Fruit fly (Drosophila melanogaster) whole organism, embryonic: Measurements from ENCODE around the gene Liprin-beta.

Experiments
- Asciz ChIP-seq: fragments of 200-800 bp; sonication (Bioruptor generic); optimal IDR thresholded peaks from 2 replicates; lab custom pipeline; 2017; ENCODE audit warnings: missing biosample characterization, mild to moderate bottlenecking, missing genetic modification characterization, missing genetic modification reagents
- B-H2 ChIP-seq: fragments of 200-800 bp; sonication (Bioruptor generic); optimal IDR thresholded peaks from 2 replicates; lab custom pipeline; 2018; ENCODE audit warnings: missing biosample characterization, mild to moderate bottlenecking, missing genetic modification characterization
- BtbVII ChIP-seq: fragments of 200-800 bp; sonication (Bioruptor generic); optimal IDR thresholded peaks from 3 replicates; lab custom pipeline; 2017; ENCODE audit warnings: missing biosample characterization, mild to moderate bottlenecking, missing genetic modification characterization
- CG1024 ChIP-seq: fragments of 200-800 bp; sonication (Bioruptor generic); IDR thresholded peaks from 2 replicates; pipeline ENCODE4 v1.3.6; 2022; ENCODE audit warnings: missing biosample characterization, missing genetic modification characterization
- CG10543 ChIP-seq: fragments of 200-800 bp; sonication (Bioruptor generic); optimal IDR thresholded peaks from 3 replicates; lab custom pipeline; 2017; ENCODE audit warnings: missing biosample characterization, mild to moderate bottlenecking, missing genetic modification characterization, moderate library complexity
- CG12104 ChIP-seq: fragments of 200-800 bp; sonication (Bioruptor generic); optimal IDR thresholded peaks from 3 replicates; lab custom pipeline; 2016; ENCODE audit warnings: missing biosample characterization, missing genetic modification characterization
- CG12155 ChIP-seq: fragments of 200-800 bp; sonication (Bioruptor generic); optimal IDR thresholded peaks from 3 replicates; lab custom pipeline; 2016; ENCODE audit warnings: missing biosample characterization, missing genetic modification characterization
- CG12659 ChIP-seq: fragments of 200-800 bp; sonication (Bioruptor generic); optimal IDR thresholded peaks from 3 replicates; lab custom pipeline; 2017; ENCODE audit warnings: mild to moderate bottlenecking, missing biosample characterization, missing genetic modification reagents, missing genetic modification characterization
- CG13775 ChIP-seq: fragments of 200-800 bp; sonication (Bioruptor generic); optimal IDR thresholded peaks from 3 replicates; lab custom pipeline; 2017; ENCODE audit warnings: missing biosample characterization, mild to moderate bottlenecking, missing genetic modification characterization
- CG14860 ChIP-seq: fragments of 200-800 bp; sonication (Bioruptor generic); IDR thresholded peaks from 3 replicates; pipeline ENCODE4 v1.3.6; 2022; ENCODE audit warnings: missing biosample characterization, missing genetic modification characterization; ENCODE audit not compliant: partially characterized antibody
- CG17568 ChIP-seq: fragments of 200-800 bp; sonication (Bioruptor generic); optimal IDR thresholded peaks from 2 replicates; lab custom pipeline; 2018; ENCODE audit warnings: missing biosample characterization, mild to moderate bottlenecking, missing genetic modification characterization, moderate library complexity
- CG17829 ChIP-seq: fragments of 200-800 bp; optimal IDR thresholded peaks from 2 replicates; lab custom pipeline; 2019; ENCODE audit warnings: missing biosample characterization, mild to moderate bottlenecking, missing genetic modification characterization, moderate library complexity
- CG1832 ChIP-seq: fragments of 200-800 bp; sonication (Bioruptor generic); optimal IDR thresholded peaks from 2 replicates; lab custom pipeline; 2017; ENCODE audit warnings: missing biosample characterization, mild to moderate bottlenecking, missing genetic modification characterization, inconsistent platforms
- CG2116 ChIP-seq: fragments of 200-800 bp; sonication (Bioruptor generic); optimal IDR thresholded peaks from 3 replicates; lab custom pipeline; 2018; ENCODE audit warnings: missing biosample characterization, mild to moderate bottlenecking, missing genetic modification characterization
- CG2712 ChIP-seq: fragments of 200-800 bp; optimal IDR thresholded peaks from 3 replicates; lab custom pipeline; 2019; ENCODE audit warnings: missing biosample characterization, mild to moderate bottlenecking, missing genetic modification characterization, moderate library complexity
- CG2889 ChIP-seq: fragments of 200-800 bp; sonication (Bioruptor generic); IDR thresholded peaks from 3 replicates; pipeline ENCODE4 v1.3.6; 2022; ENCODE audit warnings: missing biosample characterization, missing genetic modification characterization
- CG31365 ChIP-seq: fragments of 200-800 bp; sonication (Bioruptor generic); optimal IDR thresholded peaks from 2 replicates; lab custom pipeline; 2018; ENCODE audit warnings: missing biosample characterization, mild to moderate bottlenecking, missing genetic modification characterization
- CG33213 ChIP-seq: fragments of 200-800 bp; sonication (Bioruptor generic); optimal IDR thresholded peaks from 3 replicates; lab custom pipeline; 2016; ENCODE audit warnings: missing biosample characterization, missing genetic modification characterization
- CG6765 ChIP-seq: fragments of 200-800 bp; sonication (Bioruptor generic); optimal IDR thresholded peaks from 3 replicates; lab custom pipeline; 2017; ENCODE audit warnings: missing biosample characterization, mild to moderate bottlenecking, missing genetic modification characterization
- CG6813 ChIP-seq: fragments of 200-800 bp; sonication (Bioruptor generic); optimal IDR thresholded peaks from 2 replicates; lab custom pipeline; 2017; ENCODE audit warnings: missing biosample characterization, missing genetic modification characterization, mild to moderate bottlenecking, moderate library complexity, missing genetic modification reagents
- CG6854 ChIP-seq: fragments of 200-800 bp; sonication (Bioruptor generic); optimal IDR thresholded peaks from 3 replicates; lab custom pipeline; 2017; ENCODE audit warnings: missing biosample characterization, mild to moderate bottlenecking, missing genetic modification characterization
- CG7357 ChIP-seq: fragments of 200-800 bp; sonication (Bioruptor generic); IDR thresholded peaks from 3 replicates; pipeline ENCODE4 v1.3.6; 2022; ENCODE audit warnings: missing biosample characterization, missing genetic modification characterization
- CG8765 ChIP-seq: fragments of 200-800 bp; sonication (Bioruptor generic); IDR thresholded peaks from 2 replicates; pipeline ENCODE4 v1.3.6; 2022; ENCODE audit warnings: missing biosample characterization, missing genetic modification characterization
- Fer2 ChIP-seq: fragments of 200-800 bp; sonication (Bioruptor generic); optimal IDR thresholded peaks from 2 replicates; lab custom pipeline; 2018; ENCODE audit warnings: missing biosample characterization, mild to moderate bottlenecking, missing genetic modification characterization, moderate library complexity
- Gug ChIP-seq: fragments of 200-800 bp; sonication (Bioruptor generic); IDR thresholded peaks from 4 replicates; pipeline ENCODE4 v1.3.6; 2022; ENCODE audit warnings: missing biosample characterization, missing genetic modification characterization
- Jarid2 ChIP-seq: fragments of 200-800 bp; sonication (Bioruptor generic); optimal IDR thresholded peaks from 3 replicates; lab custom pipeline; 2017; ENCODE audit warnings: mild to moderate bottlenecking, missing biosample characterization, missing genetic modification reagents, missing genetic modification characterization
- Med ChIP-seq: fragments of 200-800 bp; sonication (Bioruptor generic); peaks from one replicate; lab custom pipeline; 2016; ENCODE audit warnings: missing biosample characterization, missing genetic modification characterization, mild to moderate bottlenecking, inconsistent platforms, moderate library complexity
- NC2β ChIP-seq: fragments of 200-800 bp; sonication (Bioruptor generic); optimal IDR thresholded peaks from 2 replicates; lab custom pipeline; 2016; ENCODE audit warnings: missing biosample characterization, missing genetic modification characterization
- Oli ChIP-seq: fragments of 200-800 bp; sonication (Bioruptor generic); optimal IDR thresholded peaks from 2 replicates; lab custom pipeline; 2018; ENCODE audit warnings: missing biosample characterization, mild to moderate bottlenecking, missing genetic modification characterization, moderate library complexity
- Optix ChIP-seq: fragments of 200-800 bp; sonication (Bioruptor generic); IDR thresholded peaks from 3 replicates; pipeline ENCODE4 v1.3.6; 2022; ENCODE audit warnings: missing biosample characterization, missing genetic modification characterization
- Ravus ChIP-seq: fragments of 200-800 bp; sonication (Bioruptor generic); IDR thresholded peaks from 2 replicates; pipeline ENCODE4 v1.3.6; 2022; ENCODE audit warnings: missing biosample characterization, missing genetic modification characterization
- ac ChIP-seq: fragments of 200-800 bp; sonication (Bioruptor generic); optimal IDR thresholded peaks from 3 replicates; lab custom pipeline; 2017; ENCODE audit warnings: missing biosample characterization, mild to moderate bottlenecking, missing genetic modification characterization
- cato ChIP-seq: fragments of 200-800 bp; sonication (Bioruptor generic); optimal IDR thresholded peaks from 2 replicates; lab custom pipeline; 2016; ENCODE audit warnings: missing biosample characterization, missing genetic modification characterization, borderline replicate concordance
- caup ChIP-seq: fragments of 200-800 bp; sonication (Bioruptor generic); optimal IDR thresholded peaks from 3 replicates; lab custom pipeline; 2017; ENCODE audit warnings: missing biosample characterization, mild to moderate bottlenecking, missing genetic modification characterization, moderate library complexity; ENCODE audit not compliant: severe bottlenecking
- crc ChIP-seq: fragments of 200-800 bp; sonication (Bioruptor generic); optimal IDR thresholded peaks from 2 replicates; lab custom pipeline; 2016; ENCODE audit warnings: missing biosample characterization, missing genetic modification characterization
- dpn ChIP-seq, 2 experiments: fragments of 200-800 bp; sonication (Bioruptor generic); optimal IDR thresholded peaks; 3 replicates each; lab custom pipeline; 2016; ENCODE audit warnings: missing biosample characterization in 2 of 2, missing genetic modification characterization in 2 of 2
- emc ChIP-seq: fragments of 200-800 bp; sonication (Bioruptor generic); optimal IDR thresholded peaks from 2 replicates; lab custom pipeline; 2016; ENCODE audit warnings: missing biosample characterization, missing genetic modification characterization
- hkb ChIP-seq, 2 experiments: fragments of 200-800 bp in 1 of 2; fragments of >200 bp in 1 of 2; sonication (Bioruptor generic) in 1 of 2; IDR thresholded peaks in 1 of 2; optimal IDR thresholded peaks in 1 of 2; 2 replicates each; pipeline versions ENCODE4 v1.3.6 to Lab custom; 2017 to 2022; ENCODE audit warnings: missing biosample characterization in 1 of 2, missing genetic modification characterization in 1 of 2
- jigr1 ChIP-seq: fragments of 200-800 bp; sonication (Bioruptor generic); IDR thresholded peaks from 3 replicates; pipeline ENCODE4 v1.3.6; 2022; ENCODE audit warnings: missing biosample characterization, missing genetic modification characterization
- kay ChIP-seq: fragments of 200-800 bp; sonication (Bioruptor generic); optimal IDR thresholded peaks from 2 replicates; lab custom pipeline; 2016; ENCODE audit warnings: missing biosample characterization, missing genetic modification characterization
- lola ChIP-seq, 3 experiments: fragments of >200 bp in 2 of 3; fragments of 200-800 bp in 1 of 3; sonication (Bioruptor generic) in 1 of 3; optimal IDR thresholded peaks; 2 replicates each; lab custom pipeline; 2017 to 2019; ENCODE audit warnings: missing biosample characterization in 3 of 3, missing genetic modification characterization in 3 of 3, mild to moderate bottlenecking in 1 of 3, moderate library complexity in 1 of 3
- pb ChIP-seq: fragments of 200-800 bp; sonication (Bioruptor generic); optimal IDR thresholded peaks from 3 replicates; lab custom pipeline; 2016; ENCODE audit warnings: missing biosample characterization, missing genetic modification characterization
- psq ChIP-seq: fragments of 200-800 bp; sonication (Bioruptor generic); optimal IDR thresholded peaks from 2 replicates; lab custom pipeline; 2017; ENCODE audit warnings: missing biosample characterization, missing genetic modification characterization
- pum ChIP-seq: fragments of 200-800 bp; sonication (Bioruptor generic); optimal IDR thresholded peaks from 2 replicates; lab custom pipeline; 2016; ENCODE audit warnings: missing biosample characterization, missing genetic modification characterization
- ranshi ChIP-seq: fragments of 200-800 bp; sonication (Bioruptor generic); IDR thresholded peaks from 2 replicates; pipeline ENCODE4 v1.3.6; 2022; ENCODE audit warnings: missing biosample characterization, missing genetic modification characterization
- sens ChIP-seq: fragments of 200-800 bp; sonication (Bioruptor generic); peaks from one replicate; lab custom pipeline; 2016; ENCODE audit warnings: missing biosample characterization, missing genetic modification characterization
- toy ChIP-seq: fragments of 200-800 bp; sonication (Bioruptor generic); IDR thresholded peaks from 2 replicates; pipeline ENCODE4 v1.3.6; 2022; ENCODE audit warnings: missing biosample characterization, missing genetic modification characterization
- usp ChIP-seq: fragments of >200 bp; optimal IDR thresholded peaks from 2 replicates; lab custom pipeline; 2017; ENCODE audit warnings: missing biosample characterization, missing genetic modification characterization
- vvl ChIP-seq: fragments of 200-800 bp; sonication (Bioruptor generic); IDR thresholded peaks from 2 replicates; pipeline ENCODE4 v1.3.6; 2022; ENCODE audit warnings: missing biosample characterization, missing genetic modification characterization
- z ChIP-seq: fragments of 200-800 bp; sonication (Bioruptor generic); IDR thresholded peaks from 3 replicates; pipeline ENCODE4 v1.3.6; 2022; ENCODE audit warnings: missing biosample characterization, missing genetic modification characterization

Liprin-beta gene

dm6 chr3L:13513112-13513538 is at the start of gene Liprin-beta, which contains the start of gene Vps36 (continued):
- no peak for TF ChIP-seq z (GFP tag; lab: Robert Waterston, UW)
- TF ChIP-seq lola (GFP tag; optimal IDR thresholded peaks at IDR 0.05; lab: Kevin White, UChicago) = peak in 1 of 3 experiments; percentile 85
- peak; percentile 92 to 94 for TF ChIP-seq dpn (GFP tag; optimal IDR thresholded peaks at IDR 0.05; lab: Kevin White, UChicago)
- peak; percentile 93 for TF ChIP-seq CG2116 (GFP tag; lab: Kevin White, UChicago)
- peak; percentile 77; the same call in 1 of the 3 replicates for TF ChIP-seq CG7357 (GFP tag; lab: Robert Waterston, UW)
- TF ChIP-seq psq = peak; percentile 75
- TF ChIP-seq cato (GFP tag; lab: Kevin White, UChicago) = peak; percentile 72
- peak; percentile 11 for TF ChIP-seq CG6813 (GFP tag; lab: Kevin White, UChicago)
- no peak for TF ChIP-seq hkb (optimal IDR thresholded peaks at IDR 0.05; lab: Kevin White, UChicago)
- peak; percentile 75 for TF ChIP-seq hkb (GFP tag; IDR thresholded peaks at IDR 0.05; lab: Robert Waterston, UW)
- TF ChIP-seq BtbVII (GFP tag; lab: Kevin White, UChicago) = no peak
- TF ChIP-seq Asciz (GFP tag; lab: Kevin White, UChicago) = no peak
- TF ChIP-seq B-H2 = no peak
- TF ChIP-seq CG2712 (tag; lab: Kevin White, UChicago) = peak; percentile 87
- TF ChIP-seq CG31365 (tag; lab: Kevin White, UChicago) = no peak
- TF ChIP-seq crc (GFP tag; lab: Kevin White, UChicago) = peak; percentile 79
- peak; percentile 98 for TF ChIP-seq CG14860 (GFP tag; lab: Robert Waterston, UW)
- peak; percentile 61 for TF ChIP-seq CG12104 (GFP tag; lab: Kevin White, UChicago)
- no peak for TF ChIP-seq toy (GFP tag; lab: Robert Waterston, UW)
- peak; percentile 65 for TF ChIP-seq emc (GFP tag; lab: Kevin White, UChicago)
- TF ChIP-seq CG6854 = no peak
- TF ChIP-seq CG8765 (GFP tag; lab: Robert Waterston, UW) = peak; percentile 71
- peak; percentile 72 for TF ChIP-seq ac (GFP tag; lab: Kevin White, UChicago)
- peak; percentile 87 for TF ChIP-seq CG13775 (GFP tag; lab: Kevin White, UChicago)
- peak; percentile 86 for TF ChIP-seq CG2889
- no peak for TF ChIP-seq CG1832
- TF ChIP-seq CG1024 (GFP tag; lab: Robert Waterston, UW) = peak; percentile 76
- TF ChIP-seq usp (GFP tag; lab: Kevin White, UChicago) = no peak
- peak; percentile 94 for TF ChIP-seq pum (GFP tag; lab: Kevin White, UChicago)
- no peak for TF ChIP-seq Jarid2 (GFP tag; lab: Kevin White, UChicago)
- TF ChIP-seq Med (GFP tag; lab: Kevin White, UChicago) = peak; percentile 97
- TF ChIP-seq CG33213 (GFP tag; lab: Kevin White, UChicago) = peak; percentile 87
- TF ChIP-seq pb (GFP tag; lab: Kevin White, UChicago) = peak; percentile 68
- peak; percentile 98 for TF ChIP-seq sens
- TF ChIP-seq CG10543 = no peak
- peak; percentile 92 for TF ChIP-seq CG12659 (GFP tag; lab: Kevin White, UChicago)
- TF ChIP-seq caup (GFP tag; lab: Kevin White, UChicago) = peak; percentile 71
- peak; percentile 68; the same call in 2 of the 3 replicates for TF ChIP-seq Optix (GFP tag; lab: Robert Waterston, UW)
- peak; percentile 49 for TF ChIP-seq Ravus (GFP tag; lab: Robert Waterston, UW)
- peak; percentile 82 for TF ChIP-seq Fer2
- TF ChIP-seq vvl (GFP tag; lab: Robert Waterston, UW) = peak; percentile 86
- TF ChIP-seq kay (GFP tag; lab: Kevin White, UChicago) = peak; percentile 92
- peak; percentile 93 for TF ChIP-seq Gug (GFP tag; lab: Robert Waterston, UW)
- peak; percentile 73 for TF ChIP-seq Oli (tag; lab: Kevin White, UChicago)
- TF ChIP-seq CG17568 (GFP tag; lab: Kevin White, UChicago) = no peak
- TF ChIP-seq ranshi (GFP tag; lab: Robert Waterston, UW) = peak; percentile 90
- TF ChIP-seq CG17829 = peak; percentile 91
- TF ChIP-seq CG6765 (GFP tag; lab: Kevin White, UChicago) = peak; percentile 15
- TF ChIP-seq NC2β = peak; percentile 83
- TF ChIP-seq jigr1 (GFP tag; lab: Robert Waterston, UW) = peak; percentile 77
- peak; percentile 89 for TF ChIP-seq CG12155 (GFP tag; lab: Kevin White, UChicago)
